Worm (Caenorhabditis elegans): ENCODE data around the gene T13C5.2.

T13C5.2 gene

ce11 chrX:6224841-6225240 lies 40.0 kb downstream of the T13C5.2 start:
- TF ChIP-seq ceh-20 (GFP tag; IDR thresholded peaks at IDR 0.05) (0 out of 2 replicates have a peak, but pooled peaks have one; percentile 30), pqm-1 (tag; optimal IDR thresholded peaks at IDR 0.05) (no peak), hlh-11 (tag; optimal IDR thresholded peaks at IDR 0.05) (peak; percentile 21)

- TF ChIP-seq ces-1 (GFP tag; optimal IDR thresholded peaks at IDR 0.05) (no peak), unc-62 (GFP tag; optimal IDR thresholded peaks at IDR 0.05 in 1 of 2) (peak in 1 of 2 experiments; percentile 73), unc-62 (tag; optimal IDR thresholded peaks at IDR 0.05) (no peak)
Measured at ce11 chrX:6230669-6231068, 45.9 kb downstream of the T13C5.2 start, which contains the start of gene lite-1. Gene lite-1, minus strand, starts transcription at chrX:6230769.

- TF ChIP-seq dve-1 (tag; optimal IDR thresholded peaks at IDR 0.05; ENCODE audit: insufficient read depth) (peak; percentile 27), lin-15B (tag; optimal IDR thresholded peaks at IDR 0.05) (no peak), ztf-11 (tag; optimal IDR thresholded peaks at IDR 0.05) (no peak), nhr-6 (tag; optimal IDR thresholded peaks at IDR 0.05) (no peak), F10B5.3 (tag; optimal IDR thresholded peaks at IDR 0.05) (no peak), mxl-2 (GFP tag; conservative IDR thresholded peaks at IDR 0.05) (no peak), unc-39 (tag; optimal IDR thresholded peaks at IDR 0.05) (no peak), ces-1 (GFP tag; optimal IDR thresholded peaks at IDR 0.05) (no peak), mes-2 (tag; optimal IDR thresholded peaks at IDR 0.05; ENCODE audit: poor library complexity, severe bottlenecking) (no peak), T20F7.1 (GFP tag; optimal IDR thresholded peaks at IDR 0.05) (peak; percentile 16), Y105C5A.15 (GFP tag; IDR thresholded peaks at IDR 0.05) (no peak), lin-39 (tag; optimal IDR thresholded peaks at IDR 0.05) (no peak), skn-1 (tag; optimal IDR thresholded peaks at IDR 0.05) (no peak), daf-19 (GFP tag; conservative IDR thresholded peaks at IDR 0.05) (no peak), ceh-62 (tag; optimal IDR thresholded peaks at IDR 0.05) (no peak), nhr-28 (tag; optimal IDR thresholded peaks at IDR 0.05) (no peak), lin-29 (GFP tag; IDR thresholded peaks at IDR 0.05) (no peak), lin-13 (GFP tag; optimal IDR thresholded peaks at IDR 0.05) (no peak), pha-4 (GFP tag; IDR thresholded peaks at IDR 0.05) (no peak), pha-4 (tag; optimal IDR thresholded peaks at IDR 0.05) (no peak), ceh-44 (GFP tag; IDR thresholded peaks at IDR 0.05) (no peak), daf-8 (GFP tag; IDR thresholded peaks at IDR 0.05) (no peak), madf-5 (GFP tag; IDR thresholded peaks at IDR 0.05) (no peak), zfp-3 (GFP tag; conservative IDR thresholded peaks at IDR 0.05) (no peak), ZK546.5 (tag; optimal IDR thresholded peaks at IDR 0.05) (no peak), ama-1 (optimal IDR thresholded peaks at IDR 0.05) (no peak), lin-38 (GFP tag; IDR thresholded peaks at IDR 0.05) (no peak), aha-1 (tag) (peak; percentile 71), ctbp-1 (GFP tag; IDR thresholded peaks at IDR 0.05) (0 out of 2 replicates have a peak, but pooled peaks have one; percentile 12), nhr-11 (tag; optimal IDR thresholded peaks at IDR 0.05) (no peak), unc-130 (GFP tag; optimal IDR thresholded peaks at IDR 0.05) (no peak), spr-1 (tag; optimal IDR thresholded peaks at IDR 0.05) (no peak), tra-1 (GFP tag; IDR thresholded peaks at IDR 0.05) (no peak), dpl-1 (GFP tag; optimal IDR thresholded peaks at IDR 0.05) (no peak), nhr-77 (tag; optimal IDR thresholded peaks at IDR 0.05) (no peak), vab-7 (GFP tag; IDR thresholded peaks at IDR 0.05) (no peak)
Measured at ce11 chrX:6232998-6233626, 48.3 kb downstream of the T13C5.2 start, which contains the start of gene C14F11.4. Gene C14F11.4, minus strand, starts transcription at chrX:6233048.

All from whole organism, L4 larva.